Fruit fly (Drosophila melanogaster): Measurements from ENCODE around the gene capu.

capu gene

DNA sequence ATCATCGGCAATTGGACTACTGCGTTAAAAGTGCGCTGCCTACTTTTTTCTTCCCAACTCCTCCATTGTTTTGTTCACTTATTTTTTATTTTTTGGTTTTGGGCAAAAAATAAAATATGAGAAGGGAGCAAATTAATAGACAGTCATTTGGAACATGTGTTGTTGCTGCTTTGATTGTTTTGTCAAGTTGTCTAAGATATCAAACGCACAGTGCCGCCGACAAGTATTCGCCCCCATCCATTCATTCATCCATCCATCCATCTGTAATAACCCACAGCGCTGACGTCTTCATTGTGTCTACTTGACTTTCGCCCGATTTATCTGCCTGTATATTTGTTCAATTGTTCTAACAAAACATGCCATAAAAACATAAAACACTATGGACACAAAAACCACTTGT lies 78.8 kb downstream of the capu start:
- TF ChIP-seq Sox15 (GFP tag; optimal IDR thresholded peaks at IDR 0.05) (no peak), vri (GFP tag; optimal IDR thresholded peaks at IDR 0.05) (no peak), eg (GFP tag; IDR thresholded peaks at IDR 0.05) (no peak), Ets21C (GFP tag; optimal IDR thresholded peaks at IDR 0.05) (no peak), topi (GFP tag; optimal IDR thresholded peaks at IDR 0.05) (no peak), CG16779 (tag; optimal IDR thresholded peaks at IDR 0.05) (no peak), CG8632 (GFP tag; optimal IDR thresholded peaks at IDR 0.05) (no peak), CG11294 (GFP tag; IDR thresholded peaks at IDR 0.05) (no peak), CG11902 (GFP tag; optimal IDR thresholded peaks at IDR 0.05) (no peak)
